Worm (Caenorhabditis elegans) whole organism, L3 larva: ENCODE results near the gene Y54E2A.10.

Source experiments
- R02D3.7 ChIP-seq: fragments of 150-350 bp; optimal IDR thresholded peaks from 2 replicates; lab custom pipeline; 2014; ENCODE audit warnings: missing biosample characterization, missing genetic modification characterization
- ZK546.5 ChIP-seq: sonication (generic microtip); optimal IDR thresholded peaks from 2 replicates; lab custom pipeline; 2017; ENCODE audit warnings: missing biosample characterization, missing genetic modification characterization
- aly-2 ChIP-seq: fragments of 150-350 bp; optimal IDR thresholded peaks from 2 replicates; lab custom pipeline; 2014; ENCODE audit warnings: missing biosample characterization, missing genetic modification characterization
- ama-1 ChIP-seq: fragments of 150-350 bp; optimal IDR thresholded peaks from 2 replicates; lab custom pipeline; 2018
- ceh-16 ChIP-seq: sonication (generic microtip); optimal IDR thresholded peaks from 2 replicates; lab custom pipeline; 2017; ENCODE audit warnings: missing biosample characterization, missing genetic modification characterization
- ceh-28 ChIP-seq: fragments of 150-350 bp; optimal IDR thresholded peaks from 2 replicates; lab custom pipeline; 2014; ENCODE audit warnings: missing biosample characterization, missing genetic modification reagents, missing genetic modification characterization
- ceh-82 ChIP-seq: fragments of 150-350 bp; optimal IDR thresholded peaks from 2 replicates; lab custom pipeline; 2014; ENCODE audit warnings: missing biosample characterization, missing genetic modification characterization
- ceh-9 ChIP-seq: sonication (generic microtip); optimal IDR thresholded peaks from 2 replicates; lab custom pipeline; 2018; ENCODE audit warnings: missing biosample characterization, missing genetic modification characterization
- daf-12 ChIP-seq: fragments of 150-350 bp; optimal IDR thresholded peaks from 2 replicates; lab custom pipeline; 2014; ENCODE audit warnings: missing biosample characterization, missing genetic modification reagents, missing genetic modification characterization
- egl-27 ChIP-seq: sonication (generic microtip); optimal IDR thresholded peaks from 4 replicates; lab custom pipeline; 2017; ENCODE audit warnings: missing biosample characterization, missing genetic modification reagents, missing genetic modification characterization
- egl-5 ChIP-seq: fragments of 150-350 bp; optimal IDR thresholded peaks from 2 replicates; lab custom pipeline; 2017; ENCODE audit warnings: missing biosample characterization, missing genetic modification reagents, missing genetic modification characterization, inconsistent platforms
- elt-2 ChIP-seq: sonication (generic microtip); optimal IDR thresholded peaks from 2 replicates; lab custom pipeline; 2016; ENCODE audit warnings: missing genetic modification reagents, mild to moderate bottlenecking, missing genetic modification characterization, missing compliant biosample characterization
- eor-1 ChIP-seq, 2 experiments: fragments of 150-350 bp; optimal IDR thresholded peaks; 2 replicates each; lab custom pipeline; 2014 to 2018; ENCODE audit warnings: missing biosample characterization in 2 of 2, missing genetic modification characterization in 2 of 2
- fkh-10 ChIP-seq: sonication (generic microtip); optimal IDR thresholded peaks from 2 replicates; lab custom pipeline; 2017; ENCODE audit warnings: missing biosample characterization, missing genetic modification reagents, missing genetic modification characterization
- fkh-2 ChIP-seq: fragments of 150-350 bp; optimal IDR thresholded peaks from 2 replicates; lab custom pipeline; 2014; ENCODE audit warnings: missing biosample characterization, missing genetic modification reagents, missing genetic modification characterization
- jun-1 ChIP-seq: fragments of 150-350 bp; optimal IDR thresholded peaks from 2 replicates; lab custom pipeline; 2014; ENCODE audit warnings: missing biosample characterization, missing genetic modification reagents, missing genetic modification characterization
- lin-15B ChIP-seq: fragments of 150-350 bp; optimal IDR thresholded peaks from 2 replicates; lab custom pipeline; 2014; ENCODE audit warnings: missing biosample characterization, missing genetic modification characterization
- lin-39 ChIP-seq: fragments of 150-350 bp; optimal IDR thresholded peaks from 2 replicates; lab custom pipeline; 2018; ENCODE audit warnings: missing biosample characterization, missing genetic modification reagents, missing genetic modification characterization
- lsy-12 ChIP-seq: sonication (generic microtip); optimal IDR thresholded peaks from 2 replicates; lab custom pipeline; 2016; ENCODE audit warnings: mild to moderate bottlenecking, missing genetic modification characterization, missing compliant biosample characterization
- mdl-1 ChIP-seq: fragments of 150-350 bp; optimal IDR thresholded peaks from 2 replicates; lab custom pipeline; 2014; ENCODE audit warnings: missing biosample characterization, missing genetic modification characterization
- nhr-11 ChIP-seq: fragments of 150-350 bp; optimal IDR thresholded peaks from 2 replicates; lab custom pipeline; 2014; ENCODE audit warnings: missing biosample characterization, missing genetic modification characterization
- nhr-12 ChIP-seq: fragments of 150-350 bp; optimal IDR thresholded peaks from 2 replicates; lab custom pipeline; 2014; ENCODE audit warnings: missing biosample characterization, missing genetic modification characterization
- nhr-23 ChIP-seq: fragments of 150-350 bp; optimal IDR thresholded peaks from 2 replicates; lab custom pipeline; 2014; ENCODE audit warnings: missing biosample characterization, missing genetic modification reagents, missing genetic modification characterization
- nhr-237 ChIP-seq: fragments of 150-350 bp; optimal IDR thresholded peaks from 2 replicates; lab custom pipeline; 2014; ENCODE audit warnings: missing biosample characterization, missing genetic modification characterization
- nhr-28 ChIP-seq: fragments of 150-350 bp; optimal IDR thresholded peaks from 2 replicates; lab custom pipeline; 2014; ENCODE audit warnings: missing biosample characterization, missing genetic modification characterization
- nhr-43 ChIP-seq: sonication (generic microtip); optimal IDR thresholded peaks from 2 replicates; lab custom pipeline; 2016; ENCODE audit warnings: mild to moderate bottlenecking, missing genetic modification characterization, missing compliant biosample characterization; ENCODE audit not compliant: poor library complexity, severe bottlenecking
- nhr-76 ChIP-seq: fragments of 150-350 bp; sonication (generic microtip); optimal IDR thresholded peaks from 5 replicates; lab custom pipeline; 2014; ENCODE audit warnings: missing biosample characterization, missing genetic modification characterization
- nhr-77 ChIP-seq: fragments of 150-350 bp; optimal IDR thresholded peaks from 2 replicates; lab custom pipeline; 2014; ENCODE audit warnings: missing biosample characterization, missing genetic modification characterization
- pha-4 ChIP-seq: fragments of 150-350 bp; optimal IDR thresholded peaks from 2 replicates; lab custom pipeline; 2014; ENCODE audit warnings: missing biosample characterization, missing genetic modification reagents, missing genetic modification characterization
- pqm-1 ChIP-seq: fragments of 150-350 bp; optimal IDR thresholded peaks from 2 replicates; lab custom pipeline; 2017; ENCODE audit warnings: missing biosample characterization, missing genetic modification characterization, inconsistent platforms
- sea-2 ChIP-seq: fragments of 150-350 bp; sonication (generic microtip); optimal IDR thresholded peaks from 4 replicates; lab custom pipeline; 2014; ENCODE audit warnings: missing biosample characterization, missing genetic modification reagents, missing genetic modification characterization
- skn-1 ChIP-seq: fragments of 150-350 bp; optimal IDR thresholded peaks from 2 replicates; lab custom pipeline; 2014; ENCODE audit warnings: missing biosample characterization, missing genetic modification characterization
- snpc-4 ChIP-seq: fragments of 150-350 bp; optimal IDR thresholded peaks from 2 replicates; lab custom pipeline; 2014; ENCODE audit warnings: missing biosample characterization, missing genetic modification characterization
- unc-39 ChIP-seq: sonication (generic microtip); optimal IDR thresholded peaks from 4 replicates; lab custom pipeline; 2017; ENCODE audit warnings: missing biosample characterization, missing genetic modification characterization
- zag-1 ChIP-seq: fragments of 150-350 bp; optimal IDR thresholded peaks from 2 replicates; lab custom pipeline; 2014; ENCODE audit warnings: missing biosample characterization, missing genetic modification characterization
- ztf-11 ChIP-seq: fragments of 150-350 bp; optimal IDR thresholded peaks from 2 replicates; lab custom pipeline; 2014; ENCODE audit warnings: missing biosample characterization, missing genetic modification characterization
- ztf-4 ChIP-seq: fragments of 150-350 bp; optimal IDR thresholded peaks from 2 replicates; lab custom pipeline; 2014; ENCODE audit warnings: missing biosample characterization, missing genetic modification characterization

Y54E2A.10 gene

ce11 chrII:14772956-14773788 is 17.7 kb upstream of the Y54E2A.10 start, which contains the start of gene Y54E2A.7:
TSS of gene Y54E2A.7 (minus strand) at chrII:14773006.
- no peak for TF ChIP-seq fkh-10 (GFP tag; lab: Kevin White, UChicago)

- TF ChIP-seq elt-2 (tag; lab: Kevin White, UChicago) (no peak), lsy-12 (tag; lab: Kevin White, UChicago) (no peak), ztf-11 (tag; lab: Kevin White, UChicago) (no peak), sea-2 (GFP tag; lab: Kevin White, UChicago) (no peak), ceh-82 (no peak), nhr-11 (no peak), R02D3.7 (tag; lab: Kevin White, UChicago) (no peak), aly-2 (tag; lab: Kevin White, UChicago) (no peak), nhr-77 (tag; lab: Kevin White, UChicago) (no peak), unc-39 (tag; lab: Kevin White, UChicago) (no peak), lin-39 (tag; lab: Kevin White, UChicago) (no peak), fkh-10 (GFP tag; lab: Kevin White, UChicago) (no peak), nhr-12 (no peak), egl-5 (tag; lab: Kevin White, UChicago) (no peak)
Observed at ce11 chrII:14778092-14778491, 12.8 kb upstream of the Y54E2A.10 start, which contains the start of gene Y54E2A.8. TSS of gene Y54E2A.8 (plus strand) at chrII:14778345.

DNA sequence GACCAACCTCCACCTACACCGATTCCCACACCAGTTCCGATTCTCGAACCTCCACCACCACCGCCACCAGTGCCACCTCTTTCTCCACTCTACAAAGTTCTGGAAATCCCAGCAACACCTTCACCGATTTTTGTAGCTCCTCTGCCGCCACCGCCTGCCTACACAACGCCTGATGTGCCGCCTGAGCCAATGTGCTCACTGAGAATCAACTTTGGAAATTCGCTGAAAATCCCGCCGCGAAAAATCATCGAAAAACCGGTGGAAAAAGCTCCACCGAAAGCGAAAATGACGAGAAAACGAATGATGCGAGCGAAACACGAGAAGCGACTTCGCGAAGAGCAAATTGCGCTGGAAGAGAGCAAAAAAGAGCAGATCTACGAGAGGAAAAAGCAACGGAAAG is 11.0 kb upstream of the Y54E2A.10 start:
- TF ChIP-seq nhr-12 (no peak), mdl-1 (tag; lab: Kevin White, UChicago) (no peak), fkh-10 (GFP tag; lab: Kevin White, UChicago) (no peak), ceh-16 (tag; lab: Kevin White, UChicago) (no peak), pqm-1 (no peak), daf-12 (tag; lab: Kevin White, UChicago) (no peak)

DNA sequence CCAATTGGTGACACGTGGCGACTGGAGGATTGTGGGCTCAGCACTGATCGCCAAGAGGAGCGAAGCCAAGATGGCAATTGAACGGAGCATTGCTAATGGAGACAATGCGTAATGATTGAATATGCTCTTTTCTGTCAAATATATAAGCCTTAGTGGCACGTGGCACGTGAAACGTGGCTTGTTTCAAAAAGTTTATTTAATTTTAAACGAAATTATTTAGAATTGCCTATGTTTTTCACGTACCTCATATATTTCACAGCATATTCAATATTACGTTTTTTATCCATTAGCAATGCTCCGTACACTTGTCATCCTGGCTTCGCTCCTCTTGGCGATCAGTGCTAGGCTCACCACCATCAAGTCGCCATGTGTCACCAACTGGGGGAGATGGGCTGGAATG is 4.9 kb upstream of the Y54E2A.10 start, which contains the start of gene Y54E2A.9:
Y54E2A.9 (minus strand) TSS at position 101 of the 400 bp plus-strand sequence.
- TF ChIP-seq daf-12 (tag; lab: Kevin White, UChicago) = no peak
- no peak for TF ChIP-seq ztf-11 (tag; lab: Kevin White, UChicago)
- no peak for TF ChIP-seq sea-2 (GFP tag; lab: Kevin White, UChicago)
- no peak for TF ChIP-seq unc-39 (tag; lab: Kevin White, UChicago)
- TF ChIP-seq eor-1 (tag; optimal IDR thresholded peaks at IDR 0.05; lab: Kevin White, UChicago) = no peak
- no peak for TF ChIP-seq zag-1 (tag; lab: Kevin White, UChicago)
- no peak for TF ChIP-seq nhr-77 (tag; lab: Kevin White, UChicago)
- TF ChIP-seq ama-1 (lab: Kevin White, UChicago) = no peak
- TF ChIP-seq nhr-43 (tag; lab: Kevin White, UChicago) = no peak
- no peak for TF ChIP-seq nhr-237 (tag; lab: Kevin White, UChicago)

ce11 chrII:14792470-14792869 is 1.6 kb downstream of the Y54E2A.10 start:
- no peak for TF ChIP-seq ceh-9 (tag; lab: Kevin White, UChicago)
- TF ChIP-seq snpc-4 (tag; lab: Kevin White, UChicago) = no peak
- no peak for TF ChIP-seq fkh-10 (GFP tag; lab: Kevin White, UChicago)
- no peak for TF ChIP-seq elt-2 (tag; lab: Kevin White, UChicago)
- no peak for TF ChIP-seq nhr-11

DNA sequence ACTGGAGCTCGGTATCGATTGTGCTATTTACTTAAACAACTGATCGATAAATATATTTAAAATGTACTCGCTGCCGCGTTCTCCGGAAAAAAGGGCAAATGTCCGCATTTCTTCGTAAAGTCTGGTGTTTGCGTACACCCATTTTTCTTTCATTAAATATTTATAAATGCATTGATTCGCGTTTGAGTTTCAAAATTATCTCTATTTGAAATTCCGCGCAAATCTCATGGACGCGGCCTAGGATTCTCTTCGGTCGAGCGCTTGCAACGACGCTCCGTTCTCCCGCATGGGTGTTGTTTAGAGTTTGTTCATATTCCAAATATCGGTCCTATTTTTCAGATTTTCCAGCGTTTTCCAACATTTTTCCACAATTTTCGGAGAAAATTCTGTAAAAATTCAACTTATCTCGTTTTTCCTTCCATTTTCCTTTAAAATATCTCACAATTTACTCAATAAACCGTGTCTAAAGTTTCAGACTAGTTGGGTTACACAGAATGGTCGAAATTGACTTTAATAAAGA is 4.1 kb downstream of the Y54E2A.10 start, which contains the start of gene eif-3.B:
eif-3.B (plus strand) TSS at position 470 of the 520 bp plus-strand sequence.
- no peak for TF ChIP-seq ZK546.5
- TF ChIP-seq ztf-4 (tag; lab: Kevin White, UChicago) = peak; percentile 31
- peak; percentile 74 for TF ChIP-seq lsy-12 (tag; lab: Kevin White, UChicago)
- TF ChIP-seq ceh-82 = peak; percentile 63
- TF ChIP-seq egl-5 (tag; lab: Kevin White, UChicago) = peak; percentile 91
- TF ChIP-seq nhr-43 (tag; lab: Kevin White, UChicago) = peak; percentile 91
- peak; percentile 63 for TF ChIP-seq jun-1
- TF ChIP-seq snpc-4 (tag; lab: Kevin White, UChicago) = peak; percentile 96
- TF ChIP-seq ceh-28 (tag; lab: Kevin White, UChicago) = peak; percentile 89
- peak; percentile 96 for TF ChIP-seq lin-15B (tag; lab: Kevin White, UChicago)
- no peak for TF ChIP-seq mdl-1 (tag; lab: Kevin White, UChicago)
- peak; percentile 92 for TF ChIP-seq nhr-23 (tag; lab: Kevin White, UChicago)
- peak; percentile 84 for TF ChIP-seq skn-1 (tag; lab: Kevin White, UChicago)
- no peak for TF ChIP-seq nhr-76
- TF ChIP-seq egl-27 (tag; lab: Kevin White, UChicago) = no peak
- no peak for TF ChIP-seq eor-1 (tag; optimal IDR thresholded peaks at IDR 0.05; lab: Kevin White, UChicago)
- peak; percentile 98 for TF ChIP-seq pha-4 (tag; lab: Kevin White, UChicago)
- TF ChIP-seq ama-1 (lab: Kevin White, UChicago) = no peak
- TF ChIP-seq unc-39 (tag; lab: Kevin White, UChicago) = no peak
- TF ChIP-seq daf-12 (tag; lab: Kevin White, UChicago) = no peak
- no peak for TF ChIP-seq fkh-2 (tag; lab: Kevin White, UChicago)
- TF ChIP-seq nhr-77 (tag; lab: Kevin White, UChicago) = peak; percentile 85
- no peak for TF ChIP-seq nhr-28 (tag; lab: Kevin White, UChicago)
- TF ChIP-seq R02D3.7 (tag; lab: Kevin White, UChicago) = peak; percentile 70
- no peak for TF ChIP-seq nhr-237 (tag; lab: Kevin White, UChicago)
- no peak for TF ChIP-seq ceh-16 (tag; lab: Kevin White, UChicago)
- TF ChIP-seq nhr-12 = no peak
